Fruit fly (Drosophila melanogaster): Measurements from ENCODE around the gene ChLD3.

Gene ChLD3

dm6 chr2L:16788885-16789284, 50.2 kb downstream of the ChLD3 start:
- TF ChIP-seq CG10959 (GFP tag; IDR thresholded peaks at IDR 0.05) (0 out of 2 replicates have a peak, but pooled peaks have one; percentile 18), Hr78 (GFP tag; optimal IDR thresholded peaks at IDR 0.05) (peak in 1 of 2 experiments; percentile 67), Rfx (GFP tag; IDR thresholded peaks at IDR 0.05) (0 out of 2 replicates have a peak, but pooled peaks have one; percentile 7), CG14014 (GFP tag; IDR thresholded peaks at IDR 0.05) (0 out of 2 replicates have a peak, but pooled peaks have one; percentile 7), kay (GFP tag; optimal IDR thresholded peaks at IDR 0.05) (no peak), CG12769 (tag; optimal IDR thresholded peaks at IDR 0.05) (peak; percentile 82), Hey (tag; optimal IDR thresholded peaks at IDR 0.05) (no peak)

dm6 chr2L:16789880-16790279, 51.2 kb downstream of the ChLD3 start:
- TF ChIP-seq ems (GFP tag; optimal IDR thresholded peaks at IDR 0.05) (no peak), CG6689 (GFP tag; IDR thresholded peaks at IDR 0.05) (no peak), hbn (GFP tag; IDR thresholded peaks at IDR 0.05; ENCODE audit: partially characterized antibody) (no peak), fu2 (GFP tag; optimal IDR thresholded peaks at IDR 0.05) (no peak), exex (tag; optimal IDR thresholded peaks at IDR 0.05) (peak; percentile 78), slou (GFP tag; optimal IDR thresholded peaks at IDR 0.05) (no peak), CG9609 (GFP tag; optimal IDR thresholded peaks at IDR 0.05) (no peak), CG7745 (tag; optimal IDR thresholded peaks at IDR 0.05) (peak; percentile 26), CG12104 (GFP tag; optimal IDR thresholded peaks at IDR 0.05) (no peak), CG10366 (GFP tag; IDR thresholded peaks at IDR 0.05) (no peak), BtbVII (GFP tag; optimal IDR thresholded peaks at IDR 0.05) (no peak), Xbp1 (GFP tag; optimal IDR thresholded peaks at IDR 0.05) (no peak), CG14441 (GFP tag; IDR thresholded peaks at IDR 0.05) (no peak), Tbp (GFP tag; optimal IDR thresholded peaks at IDR 0.05) (no peak), CG16863 (GFP tag; optimal IDR thresholded peaks at IDR 0.05) (no peak), sd (tag; optimal IDR thresholded peaks at IDR 0.05) (peak; percentile 9), CG18764 (GFP tag; optimal IDR thresholded peaks at IDR 0.05) (no peak), cwo (GFP tag; optimal IDR thresholded peaks at IDR 0.05) (peak; percentile 87), CG15601 (tag; optimal IDR thresholded peaks at IDR 0.05) (no peak), mirr (GFP tag; optimal IDR thresholded peaks at IDR 0.05) (peak; percentile 68), sug (tag; optimal IDR thresholded peaks at IDR 0.05) (peak; percentile 80), PHDP (tag; optimal IDR thresholded peaks at IDR 0.05) (no peak), CG30403 (GFP tag; optimal IDR thresholded peaks at IDR 0.05) (no peak), GATAe (GFP tag; conservative IDR thresholded peaks at IDR 0.05) (no peak), Hey (tag; optimal IDR thresholded peaks at IDR 0.05) (no peak), Meics (GFP tag; optimal IDR thresholded peaks at IDR 0.05) (no peak)

dm6 chr2L:16790671-16791270, 52.1 kb downstream of the ChLD3 start, which contains the start of gene Cyt-b5-r:
Gene Cyt-b5-r (minus strand): TSS chr2L:16790721.
- TF ChIP-seq CG12391 (tag; optimal IDR thresholded peaks at IDR 0.05), result no peak
- TF ChIP-seq zfh1 (GFP tag; IDR thresholded peaks at IDR 0.05), result no peak
- TF ChIP-seq Lim3 (GFP tag; IDR thresholded peaks at IDR 0.05), result no peak
- peak; percentile 18 for TF ChIP-seq sens (GFP tag)
- TF ChIP-seq Ets65A (GFP tag), result peak; percentile 66
- TF ChIP-seq CG12659 (GFP tag; optimal IDR thresholded peaks at IDR 0.05), result no peak
- TF ChIP-seq Hmx (GFP tag; optimal IDR thresholded peaks at IDR 0.05), result no peak
- TF ChIP-seq chinmo (GFP tag; IDR thresholded peaks at IDR 0.05; ENCODE audit: partially characterized antibody), result 0 out of 4 replicates have a peak, but pooled peaks have one; percentile 42
- TF ChIP-seq CG2199 (GFP tag; IDR thresholded peaks at IDR 0.05), result no peak
- peak; percentile 94 for TF ChIP-seq exex (tag; optimal IDR thresholded peaks at IDR 0.05)
- TF ChIP-seq yki (optimal IDR thresholded peaks at IDR 0.05), result no peak
- peak in 1 of 2 experiments; percentile 98 for TF ChIP-seq Pdp1 (GFP tag; optimal IDR thresholded peaks at IDR 0.05)
- peak; percentile 26 for TF ChIP-seq CG17385 (GFP tag; optimal IDR thresholded peaks at IDR 0.05)
- TF ChIP-seq B-H2 (GFP tag; optimal IDR thresholded peaks at IDR 0.05), result peak; percentile 34
- TF ChIP-seq Atf-2 (GFP tag; optimal IDR thresholded peaks at IDR 0.05), result no peak
- peak; percentile 100 for TF ChIP-seq sug (tag; optimal IDR thresholded peaks at IDR 0.05)
- peak; percentile 77 for TF ChIP-seq Adf1 (GFP tag; IDR thresholded peaks at IDR 0.05)
- 0 out of 2 replicates have a peak, but pooled peaks have one; percentile 6 for TF ChIP-seq sens-2 (GFP tag; IDR thresholded peaks at IDR 0.05)
- TF ChIP-seq grn (GFP tag; optimal IDR thresholded peaks at IDR 0.05), result peak; percentile 62
- TF ChIP-seq CG1233 (GFP tag; optimal IDR thresholded peaks at IDR 0.05), result peak; percentile 55

All from whole organism, embryonic.